Fruit fly (Drosophila melanogaster) whole organism, embryonic: ENCODE measurements around the gene CG32354.
A peak's percentile ranks its signal among the peaks of the same experiment; 100 is the strongest.

Source experiments
- Adf1 ChIP-seq: fragments of 200-800 bp; sonication (Bioruptor generic); IDR thresholded peaks from 2 replicates; pipeline ENCODE4 v1.3.6; 2022; ENCODE audit warnings: missing biosample characterization, missing genetic modification characterization
- Atf3 ChIP-seq: fragments of 200-800 bp; sonication (Bioruptor generic); optimal IDR thresholded peaks from 3 replicates; lab custom pipeline; 2016; ENCODE audit warnings: missing biosample characterization, missing genetic modification characterization
- BEAF-32 ChIP-seq: fragments of 200-800 bp; sonication (Bioruptor generic); optimal IDR thresholded peaks from 3 replicates; lab custom pipeline; 2017; ENCODE audit warnings: missing biosample characterization, missing genetic modification characterization, mild to moderate bottlenecking, moderate library complexity, missing genetic modification reagents
- CG10462 ChIP-seq: fragments of 200-800 bp; sonication (Bioruptor generic); optimal IDR thresholded peaks from 2 replicates; lab custom pipeline; 2016; ENCODE audit warnings: missing biosample characterization, missing genetic modification characterization
- CG11085 ChIP-seq: fragments of 200-800 bp; sonication (Bioruptor generic); IDR thresholded peaks from 2 replicates; pipeline ENCODE4 v1.3.6; 2022; ENCODE audit warnings: missing biosample characterization, missing genetic modification characterization
- CG11247 ChIP-seq: fragments of 200-800 bp; sonication (Bioruptor generic); IDR thresholded peaks from 2 replicates; pipeline ENCODE4 v1.3.6; 2022; ENCODE audit warnings: missing biosample characterization, missing genetic modification characterization
- CG11695 ChIP-seq: fragments of 200-800 bp; sonication (Bioruptor generic); IDR thresholded peaks from 3 replicates; pipeline ENCODE4 v1.3.6; 2022; ENCODE audit warnings: missing biosample characterization, missing genetic modification characterization
- CG12236 ChIP-seq: fragments of 200-800 bp; sonication (Bioruptor generic); optimal IDR thresholded peaks from 2 replicates; lab custom pipeline; 2016; ENCODE audit warnings: missing biosample characterization, missing genetic modification characterization
- CG15696 ChIP-seq: fragments of 200-800 bp; sonication (Bioruptor generic); optimal IDR thresholded peaks from 2 replicates; lab custom pipeline; 2019; ENCODE audit warnings: missing biosample characterization, mild to moderate bottlenecking, missing genetic modification characterization, moderate library complexity
- CG1647 ChIP-seq: fragments of 200-800 bp; sonication (Bioruptor generic); optimal IDR thresholded peaks from 3 replicates; lab custom pipeline; 2016; ENCODE audit warnings: missing biosample characterization, missing genetic modification characterization
- CG16863 ChIP-seq: fragments of 200-800 bp; sonication (Bioruptor generic); optimal IDR thresholded peaks from 3 replicates; lab custom pipeline; 2016; ENCODE audit warnings: missing biosample characterization, missing genetic modification characterization
- CG17802 ChIP-seq: fragments of 200-800 bp; sonication (Bioruptor generic); optimal IDR thresholded peaks from 2 replicates; lab custom pipeline; 2018; ENCODE audit warnings: missing biosample characterization, mild to moderate bottlenecking, missing genetic modification characterization, moderate library complexity
- CG2199 ChIP-seq: fragments of 200-800 bp; sonication (Bioruptor generic); IDR thresholded peaks from 3 replicates; pipeline ENCODE4 v1.3.6; 2022; ENCODE audit warnings: missing biosample characterization, missing genetic modification characterization
- CG30403 ChIP-seq: fragments of 200-800 bp; sonication (Bioruptor generic); optimal IDR thresholded peaks from 3 replicates; lab custom pipeline; 2016; ENCODE audit warnings: missing biosample characterization, missing genetic modification characterization
- CG31388 ChIP-seq: fragments of 200-800 bp; sonication (Bioruptor generic); optimal IDR thresholded peaks from 2 replicates; lab custom pipeline; 2016; ENCODE audit warnings: missing biosample characterization, missing genetic modification characterization
- CG42726 ChIP-seq: fragments of 200-800 bp; sonication (Bioruptor generic); IDR thresholded peaks from 2 replicates; pipeline ENCODE4 v1.3.6; 2022; ENCODE audit warnings: missing biosample characterization, missing genetic modification characterization; ENCODE audit not compliant: partially characterized antibody
- CG6813 ChIP-seq: fragments of 200-800 bp; sonication (Bioruptor generic); optimal IDR thresholded peaks from 2 replicates; lab custom pipeline; 2017; ENCODE audit warnings: missing biosample characterization, missing genetic modification characterization, mild to moderate bottlenecking, moderate library complexity, missing genetic modification reagents
- CG7357 ChIP-seq: fragments of 200-800 bp; sonication (Bioruptor generic); IDR thresholded peaks from 3 replicates; pipeline ENCODE4 v1.3.6; 2022; ENCODE audit warnings: missing biosample characterization, missing genetic modification characterization
- CG7928 ChIP-seq: fragments of 200-800 bp; sonication (Bioruptor generic); optimal IDR thresholded peaks from 2 replicates; lab custom pipeline; 2017; ENCODE audit warnings: missing biosample characterization, mild to moderate bottlenecking, missing genetic modification characterization
- CG8924 ChIP-seq: fragments of 200-800 bp; optimal IDR thresholded peaks from 3 replicates; lab custom pipeline; 2019; ENCODE audit warnings: missing biosample characterization, mild to moderate bottlenecking, missing genetic modification characterization, moderate library complexity
- CG9797 ChIP-seq: fragments of 200-800 bp; sonication (Bioruptor generic); optimal IDR thresholded peaks from 3 replicates; lab custom pipeline; 2018; ENCODE audit warnings: missing biosample characterization, mild to moderate bottlenecking, missing genetic modification characterization
- CG9932 ChIP-seq: fragments of 200-800 bp; sonication (Bioruptor generic); IDR thresholded peaks from 2 replicates; pipeline ENCODE4 v1.3.6; 2022; ENCODE audit warnings: missing biosample characterization, missing genetic modification characterization
- Chrac-16 ChIP-seq: fragments of 200-800 bp; sonication (Bioruptor generic); optimal IDR thresholded peaks from 3 replicates; lab custom pipeline; 2016; ENCODE audit warnings: missing biosample characterization, missing genetic modification characterization
- Dref ChIP-seq: fragments of 200-800 bp; sonication (Bioruptor generic); IDR thresholded peaks from 2 replicates; pipeline ENCODE4 v1.3.6; 2022; ENCODE audit warnings: missing biosample characterization, missing genetic modification characterization
- Ets65A ChIP-seq: fragments of 200-800 bp; sonication (Bioruptor generic); peaks from one replicate; lab custom pipeline; 2016; ENCODE audit warnings: missing biosample characterization, missing genetic modification characterization
- Ets97D ChIP-seq: fragments of 200-800 bp; sonication (Bioruptor generic); optimal IDR thresholded peaks from 3 replicates; lab custom pipeline; 2016; ENCODE audit warnings: missing biosample characterization, missing genetic modification characterization
- Hand ChIP-seq: fragments of 200-800 bp; sonication (Bioruptor generic); optimal IDR thresholded peaks from 2 replicates; lab custom pipeline; 2017; ENCODE audit warnings: mild to moderate bottlenecking, missing biosample characterization, missing genetic modification reagents, missing genetic modification characterization
- Hmr ChIP-seq: fragments of 200-800 bp; sonication (Bioruptor generic); optimal IDR thresholded peaks from 3 replicates; lab custom pipeline; 2017; ENCODE audit warnings: mild to moderate bottlenecking, missing biosample characterization, missing genetic modification reagents, missing genetic modification characterization
- Oli ChIP-seq: fragments of 200-800 bp; sonication (Bioruptor generic); optimal IDR thresholded peaks from 2 replicates; lab custom pipeline; 2018; ENCODE audit warnings: missing biosample characterization, mild to moderate bottlenecking, missing genetic modification characterization, moderate library complexity
- Vsx1 ChIP-seq: fragments of 200-800 bp; sonication (Bioruptor generic); optimal IDR thresholded peaks from 2 replicates; lab custom pipeline; 2017; ENCODE audit warnings: missing biosample characterization, mild to moderate bottlenecking, missing genetic modification characterization, missing genetic modification reagents
- ab ChIP-seq: fragments of 200-800 bp; sonication (Bioruptor generic); optimal IDR thresholded peaks from 2 replicates; lab custom pipeline; 2016; ENCODE audit warnings: missing biosample characterization, missing genetic modification characterization
- bab2 ChIP-seq: fragments of 200-800 bp; sonication (Bioruptor generic); optimal IDR thresholded peaks from 2 replicates; lab custom pipeline; 2016; ENCODE audit warnings: missing biosample characterization, missing genetic modification characterization
- croc ChIP-seq: fragments of 200-800 bp; sonication (Bioruptor generic); conservative IDR thresholded peaks from 3 replicates; pipeline ENCODE4 v1.3.6; 2022; ENCODE audit warnings: missing biosample characterization, missing genetic modification characterization
- dmrt11E ChIP-seq: fragments of 200-800 bp; sonication (Bioruptor generic); optimal IDR thresholded peaks from 3 replicates; lab custom pipeline; 2018; ENCODE audit warnings: missing biosample characterization, mild to moderate bottlenecking, missing genetic modification characterization, moderate library complexity
- fd102C ChIP-seq: fragments of 200-800 bp; sonication (Bioruptor generic); optimal IDR thresholded peaks from 2 replicates; lab custom pipeline; 2018; ENCODE audit warnings: missing biosample characterization, mild to moderate bottlenecking, missing genetic modification characterization, moderate library complexity
- fu2 ChIP-seq: fragments of 200-800 bp; sonication (Bioruptor generic); optimal IDR thresholded peaks from 2 replicates; lab custom pipeline; 2016; ENCODE audit warnings: missing biosample characterization, missing genetic modification characterization
- gcm ChIP-seq: fragments of 200-800 bp; sonication (Bioruptor generic); optimal IDR thresholded peaks from 2 replicates; lab custom pipeline; 2019; ENCODE audit warnings: missing biosample characterization, mild to moderate bottlenecking, missing genetic modification characterization, moderate library complexity
- gsb ChIP-seq: fragments of 200-800 bp; sonication (Bioruptor generic); IDR thresholded peaks from 2 replicates; pipeline ENCODE4 v1.3.6; 2022; ENCODE audit warnings: missing biosample characterization, missing genetic modification characterization
- gsb-n ChIP-seq: fragments of 200-800 bp; sonication (Bioruptor generic); optimal IDR thresholded peaks from 3 replicates; lab custom pipeline; 2018; ENCODE audit warnings: missing biosample characterization, mild to moderate bottlenecking, missing genetic modification characterization
- insv ChIP-seq, 2 experiments: fragments of 200-800 bp; sonication (Bioruptor generic); optimal IDR thresholded peaks; 3 replicates each; lab custom pipeline; 2016 to 2018; ENCODE audit warnings: missing biosample characterization in 2 of 2, missing genetic modification characterization in 2 of 2
- mam ChIP-seq: fragments of 200-800 bp; sonication (Bioruptor generic); optimal IDR thresholded peaks from 3 replicates; lab custom pipeline; 2016; ENCODE audit warnings: missing biosample characterization, missing genetic modification characterization
- nerfin-2 ChIP-seq: fragments of 200-800 bp; sonication (Bioruptor generic); IDR thresholded peaks from 2 replicates; pipeline ENCODE4 v1.3.6; 2022; ENCODE audit warnings: missing biosample characterization, missing genetic modification characterization; ENCODE audit not compliant: partially characterized antibody
- pan ChIP-seq, 4 experiments: fragments of >200 bp in 3 of 4; fragments of 200-800 bp in 1 of 4; sonication (Bioruptor generic) in 1 of 4; optimal IDR thresholded peaks in 3 of 4; IDR thresholded peaks in 1 of 4; 2 replicates each; pipeline versions ENCODE4 v1.3.6 to Lab custom; 2017 to 2022; ENCODE audit warnings: missing biosample characterization in 2 of 4, missing genetic modification characterization in 2 of 4, mixed read lengths in 1 of 4
- pb ChIP-seq: fragments of 200-800 bp; sonication (Bioruptor generic); optimal IDR thresholded peaks from 3 replicates; lab custom pipeline; 2016; ENCODE audit warnings: missing biosample characterization, missing genetic modification characterization
- sqz ChIP-seq: fragments of 200-800 bp; sonication (Bioruptor generic); optimal IDR thresholded peaks from 3 replicates; lab custom pipeline; 2018; ENCODE audit warnings: missing biosample characterization, mild to moderate bottlenecking, missing genetic modification characterization
- stc ChIP-seq: fragments of 200-800 bp; sonication (Bioruptor generic); IDR thresholded peaks from 2 replicates; pipeline ENCODE4 v1.3.6; 2022; ENCODE audit warnings: missing biosample characterization, missing genetic modification characterization
- tap ChIP-seq: fragments of 200-800 bp; optimal IDR thresholded peaks from 3 replicates; lab custom pipeline; 2019; ENCODE audit warnings: missing biosample characterization, mild to moderate bottlenecking, missing genetic modification characterization, moderate library complexity
- tio ChIP-seq: fragments of 200-800 bp; sonication (Bioruptor generic); optimal IDR thresholded peaks from 2 replicates; lab custom pipeline; 2017; ENCODE audit warnings: missing biosample characterization, missing genetic modification characterization, inconsistent platforms
- wor ChIP-seq: fragments of 200-800 bp; sonication (Bioruptor generic); IDR thresholded peaks from 2 replicates; pipeline ENCODE4 v1.3.6; 2022; ENCODE audit warnings: missing biosample characterization, missing genetic modification characterization

Gene CG32354

dm6 chr3L:8440771-8441549, 19.0 kb upstream of the CG32354 start (continued):
- no peak for TF ChIP-seq CG8924
- no peak for TF ChIP-seq CG11085 (GFP tag; lab: Robert Waterston, UW)
- TF ChIP-seq Hand (GFP tag; lab: Kevin White, UChicago) = no peak
- TF ChIP-seq CG11247 (GFP tag; lab: Robert Waterston, UW) = no peak
- no peak for TF ChIP-seq CG1647 (GFP tag; lab: Kevin White, UChicago)
- no peak for TF ChIP-seq insv (GFP tag; optimal IDR thresholded peaks at IDR 0.05; lab: Kevin White, UChicago)
- TF ChIP-seq CG16863 = peak; percentile 20
- no peak for TF ChIP-seq fu2 (GFP tag; lab: Kevin White, UChicago)
- TF ChIP-seq CG17802 = no peak
- TF ChIP-seq gsb-n (tag; lab: Kevin White, UChicago) = no peak
- no peak for TF ChIP-seq BEAF-32 (GFP tag; lab: Kevin White, UChicago)
- TF ChIP-seq Adf1 (GFP tag; lab: Robert Waterston, UW) = no peak
- no peak for TF ChIP-seq gsb
- TF ChIP-seq stc (GFP tag; lab: Robert Waterston, UW) = peak; percentile 20; the same call in 1 of the 2 replicates
- no peak for TF ChIP-seq CG10462
- TF ChIP-seq CG7928 (GFP tag; lab: Kevin White, UChicago) = no peak
- peak; percentile 68 for TF ChIP-seq CG30403
- TF ChIP-seq bab2 = peak; percentile 10
- no peak for TF ChIP-seq CG12236 (GFP tag; lab: Kevin White, UChicago)
- peak; percentile 71 for TF ChIP-seq sqz (GFP tag; lab: Kevin White, UChicago)
- TF ChIP-seq CG42726 (GFP tag; lab: Robert Waterston, UW) = no peak
- no peak for TF ChIP-seq Hmr
- TF ChIP-seq CG9797 = no peak
- no peak for TF ChIP-seq CG15696 (tag; lab: Kevin White, UChicago)
- TF ChIP-seq Oli (tag; lab: Kevin White, UChicago) = no peak
- no peak for TF ChIP-seq CG31388 (GFP tag; lab: Kevin White, UChicago)
- peak; percentile 10 for TF ChIP-seq Chrac-16 (GFP tag; lab: Kevin White, UChicago)
- TF ChIP-seq Dref (GFP tag; lab: Robert Waterston, UW) = no peak
- no peak for TF ChIP-seq croc
- no peak for TF ChIP-seq pan (optimal IDR thresholded peaks at IDR 0.05; lab: Kevin White, UChicago)
- peak in 1 of 2 experiments; percentile 34 for TF ChIP-seq pan (GFP tag; optimal IDR thresholded peaks at IDR 0.05 in 1 of 2, IDR thresholded peaks at IDR 0.05 in 1 of 2)
- TF ChIP-seq mam (GFP tag; lab: Kevin White, UChicago) = peak; percentile 33
- no peak for TF ChIP-seq CG9932 (GFP tag; lab: Robert Waterston, UW)
- peak; percentile 26 for TF ChIP-seq pb (GFP tag; lab: Kevin White, UChicago)
- TF ChIP-seq fd102C (GFP tag; lab: Kevin White, UChicago) = no peak
- TF ChIP-seq CG6813 = peak; percentile 17
- TF ChIP-seq wor = no peak
- peak; percentile 4 for TF ChIP-seq Vsx1 (GFP tag; lab: Kevin White, UChicago)
- no peak for TF ChIP-seq CG7357 (GFP tag; lab: Robert Waterston, UW)
- TF ChIP-seq nerfin-2 (GFP tag; lab: Robert Waterston, UW) = no peak
- no peak for TF ChIP-seq CG2199 (GFP tag; lab: Robert Waterston, UW)
- TF ChIP-seq ab (GFP tag; lab: Kevin White, UChicago) = no peak
- peak; percentile 53; the same call in 2 of the 3 replicates for TF ChIP-seq CG11695 (GFP tag; lab: Robert Waterston, UW)
- peak; percentile 37 for TF ChIP-seq tio (GFP tag; lab: Kevin White, UChicago)
- TF ChIP-seq Atf3 = no peak
- peak; percentile 6 for TF ChIP-seq Ets97D (GFP tag; lab: Kevin White, UChicago)
- no peak for TF ChIP-seq dmrt11E (tag; lab: Kevin White, UChicago)
- TF ChIP-seq gcm (GFP tag; lab: Kevin White, UChicago) = no peak
- TF ChIP-seq Ets65A (GFP tag; lab: Kevin White, UChicago) = peak; percentile 32
- no peak for TF ChIP-seq tap (tag; lab: Kevin White, UChicago)
